Fruit fly (Drosophila melanogaster): ENCODE data around the gene CG11656.

The CG11656 gene

dm6 chr3R:12981334-12982166 is 28.1 kb upstream of the CG11656 start (continued):
- TF ChIP-seq CG12942 (GFP tag; optimal IDR thresholded peaks at IDR 0.05) (peak; percentile 28), ab (GFP tag; optimal IDR thresholded peaks at IDR 0.05) (no peak), CG18011 (GFP tag; optimal IDR thresholded peaks at IDR 0.05) (peak; percentile 9), CG2678 (tag; optimal IDR thresholded peaks at IDR 0.05) (peak; percentile 85), pzg (GFP tag; optimal IDR thresholded peaks at IDR 0.05) (no peak), Dip3 (GFP tag; optimal IDR thresholded peaks at IDR 0.05) (no peak), CG34376 (GFP tag; optimal IDR thresholded peaks at IDR 0.05) (no peak), CG2129 (GFP tag; IDR thresholded peaks at IDR 0.05; ENCODE audit: partially characterized antibody) (no peak), CG8089 (GFP tag; optimal IDR thresholded peaks at IDR 0.05) (no peak), Sox102F (GFP tag; optimal IDR thresholded peaks at IDR 0.05) (peak; percentile 70), toy (GFP tag; IDR thresholded peaks at IDR 0.05) (no peak), PHDP (tag; optimal IDR thresholded peaks at IDR 0.05) (peak; percentile 67), CG8924 (tag; optimal IDR thresholded peaks at IDR 0.05) (peak; percentile 59), CG7556 (GFP tag; optimal IDR thresholded peaks at IDR 0.05) (peak; percentile 83), CG10274 (GFP tag; optimal IDR thresholded peaks at IDR 0.05) (peak; percentile 17), CG18764 (GFP tag; optimal IDR thresholded peaks at IDR 0.05) (peak; percentile 40), ap (GFP tag; IDR thresholded peaks at IDR 0.05) (no peak), CG8359 (GFP tag; optimal IDR thresholded peaks at IDR 0.05; ENCODE audit: borderline replicate concordance) (no peak), ATbp (GFP tag; optimal IDR thresholded peaks at IDR 0.05) (peak; percentile 54), Pdp1 (GFP tag; optimal IDR thresholded peaks at IDR 0.05) (peak; percentile 38 to 44), CG3995 (GFP tag; optimal IDR thresholded peaks at IDR 0.05) (no peak), CG18476 (GFP tag; optimal IDR thresholded peaks at IDR 0.05) (peak; percentile 44), CG9215 (GFP tag; IDR thresholded peaks at IDR 0.05) (no peak; the same call in 1 of the 2 replicates), BEAF-32 (GFP tag; optimal IDR thresholded peaks at IDR 0.05) (no peak), cg (GFP tag; optimal IDR thresholded peaks at IDR 0.05) (no peak), peb (GFP tag; IDR thresholded peaks at IDR 0.05) (no peak), yki (optimal IDR thresholded peaks at IDR 0.05) (no peak), B-H1 (GFP tag; IDR thresholded peaks at IDR 0.05) (peak; percentile 47; the same call in 1 of the 3 replicates), fru (optimal IDR thresholded peaks at IDR 0.05) (no peak), zfh1 (GFP tag; IDR thresholded peaks at IDR 0.05) (0 out of 3 replicates have a peak, but pooled peaks have one; percentile 58), Asciz (GFP tag; optimal IDR thresholded peaks at IDR 0.05) (peak; percentile 17), sc (optimal IDR thresholded peaks at IDR 0.05) (no peak), sc (GFP tag; optimal IDR thresholded peaks at IDR 0.05) (no peak), ems (GFP tag; optimal IDR thresholded peaks at IDR 0.05) (peak; percentile 41), zen2 (GFP tag; IDR thresholded peaks at IDR 0.05; ENCODE audit: partially characterized antibody) (no peak), nom (GFP tag; optimal IDR thresholded peaks at IDR 0.05) (peak; percentile 3), cato (GFP tag; optimal IDR thresholded peaks at IDR 0.05; ENCODE audit: borderline replicate concordance) (peak; percentile 25), CG11456 (GFP tag; IDR thresholded peaks at IDR 0.05) (no peak), caup (GFP tag; optimal IDR thresholded peaks at IDR 0.05; ENCODE audit: severe bottlenecking) (peak; percentile 27), sd (tag; optimal IDR thresholded peaks at IDR 0.05) (peak; percentile 3), ken (GFP tag; IDR thresholded peaks at IDR 0.05) (peak; percentile 30; the same call in 1 of the 3 replicates), CG1832 (GFP tag; optimal IDR thresholded peaks at IDR 0.05) (no peak), CG3407 (GFP tag; optimal IDR thresholded peaks at IDR 0.05) (no peak), lola (GFP tag; optimal IDR thresholded peaks at IDR 0.05) (peak in 2 of 3 experiments; percentile 65 to 68), CG3065 (GFP tag; optimal IDR thresholded peaks at IDR 0.05) (peak; percentile 16), jigr1 (GFP tag; IDR thresholded peaks at IDR 0.05) (no peak), gsb (GFP tag; IDR thresholded peaks at IDR 0.05) (peak; percentile 25; the same call in 1 of the 2 replicates), CG15269 (tag; optimal IDR thresholded peaks at IDR 0.05) (peak; percentile 77)

Data from whole organism, embryonic.